Worm (Caenorhabditis elegans) whole organism, L3 larva: ENCODE data around the gene Y43F8B.15.

Source experiments
- R02D3.7 ChIP-seq: fragments of 150-350 bp; optimal IDR thresholded peaks from 2 replicates; lab custom pipeline; 2014; ENCODE audit warnings: missing biosample characterization, missing genetic modification characterization
- aly-2 ChIP-seq: fragments of 150-350 bp; optimal IDR thresholded peaks from 2 replicates; lab custom pipeline; 2014; ENCODE audit warnings: missing biosample characterization, missing genetic modification characterization
- ama-1 ChIP-seq: fragments of 150-350 bp; optimal IDR thresholded peaks from 2 replicates; lab custom pipeline; 2018
- fkh-10 ChIP-seq: sonication (generic microtip); optimal IDR thresholded peaks from 2 replicates; lab custom pipeline; 2017; ENCODE audit warnings: missing biosample characterization, missing genetic modification reagents, missing genetic modification characterization
- fos-1 ChIP-seq: fragments of 150-350 bp; optimal IDR thresholded peaks from 2 replicates; lab custom pipeline; 2014; ENCODE audit warnings: missing biosample characterization, missing genetic modification characterization
- nhr-25 ChIP-seq: sonication (generic microtip); optimal IDR thresholded peaks from 2 replicates; lab custom pipeline; 2017; ENCODE audit warnings: missing biosample characterization, missing genetic modification characterization
- pqm-1 ChIP-seq: fragments of 150-350 bp; optimal IDR thresholded peaks from 2 replicates; lab custom pipeline; 2017; ENCODE audit warnings: missing biosample characterization, missing genetic modification characterization, inconsistent platforms
- sea-2 ChIP-seq: fragments of 150-350 bp; sonication (generic microtip); optimal IDR thresholded peaks from 4 replicates; lab custom pipeline; 2014; ENCODE audit warnings: missing biosample characterization, missing genetic modification reagents, missing genetic modification characterization
- skn-1 ChIP-seq: fragments of 150-350 bp; optimal IDR thresholded peaks from 2 replicates; lab custom pipeline; 2014; ENCODE audit warnings: missing biosample characterization, missing genetic modification characterization

ce11 chrV:19477852-19478251 lies 15.9 kb upstream of the Y43F8B.15 start, which contains the start of gene Y43F8B.9:
- TF ChIP-seq fos-1 (tag; lab: Kevin White, UChicago) (no peak), nhr-25 (tag; lab: Kevin White, UChicago) (no peak), pqm-1 (tag; lab: Kevin White, UChicago) (no peak), fkh-10 (GFP tag; lab: Kevin White, UChicago) (no peak), aly-2 (tag; lab: Kevin White, UChicago) (no peak), ama-1 (lab: Kevin White, UChicago) (no peak), sea-2 (no peak), skn-1 (tag; lab: Kevin White, UChicago) (no peak), R02D3.7 (no peak)
